Worm (Caenorhabditis elegans) whole organism, L4 larva: ENCODE measurements around the gene cdk-1.

Source experiments
- D1046.2 ChIP-seq: fragments of 200-800 bp; sonication (Bioruptor generic); IDR thresholded peaks from 2 replicates; pipeline ENCODE4 v1.3.6; 2022; ENCODE audit warnings: missing genetic modification characterization, missing compliant biosample characterization
- F10B5.3 ChIP-seq: sonication (generic microtip); optimal IDR thresholded peaks from 2 replicates; lab custom pipeline; 2016; ENCODE audit warnings: mild to moderate bottlenecking, missing genetic modification characterization, missing compliant biosample characterization
- F26F4.8 ChIP-seq: fragments of 200-800 bp; sonication (Bioruptor generic); conservative IDR thresholded peaks from 2 replicates; pipeline ENCODE4 v1.3.6; 2022; ENCODE audit warnings: missing genetic modification characterization, missing compliant biosample characterization
- F44E2.7 ChIP-seq: fragments of 200-800 bp; sonication (Bioruptor generic); IDR thresholded peaks from 2 replicates; pipeline ENCODE4 v2.1.2; 2022; ENCODE audit warnings: missing genetic modification characterization, missing compliant biosample characterization
- T20F7.1 ChIP-seq: fragments of 200-800 bp; sonication (Bioruptor generic); optimal IDR thresholded peaks from 2 replicates; lab custom pipeline; 2018; ENCODE audit warnings: mild to moderate bottlenecking, missing genetic modification characterization, missing compliant biosample characterization
- Y105C5A.15 ChIP-seq: fragments of 200-800 bp; sonication (Bioruptor generic); IDR thresholded peaks from 2 replicates; pipeline ENCODE4 v1.3.6; 2022; ENCODE audit warnings: missing genetic modification characterization, missing compliant biosample characterization
- Y5F2A.4 ChIP-seq: fragments of 200-800 bp; sonication (Bioruptor generic); optimal IDR thresholded peaks from 2 replicates; lab custom pipeline; 2018; ENCODE audit warnings: mild to moderate bottlenecking, missing genetic modification characterization, missing compliant biosample characterization
- Y75B8A.6 ChIP-seq: fragments of 200-800 bp; sonication (Bioruptor generic); IDR thresholded peaks from 2 replicates; pipeline ENCODE4 v1.3.6; 2022; ENCODE audit warnings: missing genetic modification reagents, missing genetic modification characterization, missing compliant biosample characterization
- ZK546.5 ChIP-seq, 2 experiments: sonication (generic microtip); optimal IDR thresholded peaks; 2 replicates each; lab custom pipeline; 2017; ENCODE audit warnings: missing biosample characterization in 2 of 2, missing genetic modification characterization in 2 of 2
- ama-1 ChIP-seq: fragments of 150-350 bp; optimal IDR thresholded peaks from 2 replicates; lab custom pipeline; 2014; ENCODE audit warnings: inconsistent platforms, mixed read lengths
- ceh-32 ChIP-seq: sonication (generic microtip); optimal IDR thresholded peaks from 2 replicates; lab custom pipeline; 2016; ENCODE audit warnings: mild to moderate bottlenecking, missing genetic modification characterization, missing compliant biosample characterization; ENCODE audit not compliant: poor library complexity
- ctbp-1 ChIP-seq: fragments of 200-800 bp; sonication (Bioruptor generic); IDR thresholded peaks from 2 replicates; pipeline ENCODE4 v1.3.6; 2022; ENCODE audit warnings: missing genetic modification reagents, missing genetic modification characterization, missing compliant biosample characterization
- daf-12 ChIP-seq: fragments of 150-350 bp; optimal IDR thresholded peaks from 2 replicates; lab custom pipeline; 2014; ENCODE audit warnings: missing biosample characterization, missing genetic modification reagents, missing genetic modification characterization
- daf-16 ChIP-seq, 3 experiments: sonication (generic microtip); optimal IDR thresholded peaks; 2 replicates each; lab custom pipeline; 2016 to 2017; ENCODE audit warnings: missing genetic modification characterization in 3 of 3, missing genetic modification reagents in 3 of 3, mild to moderate bottlenecking in 2 of 3, missing compliant biosample characterization in 2 of 3, missing biosample characterization in 1 of 3, moderate library complexity in 1 of 3
- daf-8 ChIP-seq: fragments of 200-800 bp; sonication (Bioruptor generic); IDR thresholded peaks from 2 replicates; pipeline ENCODE4 v1.3.6; 2022; ENCODE audit warnings: missing genetic modification characterization, missing compliant biosample characterization
- dmd-6 ChIP-seq: fragments of 200-800 bp; sonication (Bioruptor generic); IDR thresholded peaks from 2 replicates; pipeline ENCODE4 v1.3.6; 2022; ENCODE audit warnings: missing genetic modification reagents, missing genetic modification characterization, missing compliant biosample characterization
- dmd-9 ChIP-seq: fragments of 200-800 bp; sonication (Bioruptor generic); IDR thresholded peaks from 2 replicates; pipeline ENCODE4 v1.3.6; 2022; ENCODE audit warnings: missing genetic modification reagents, missing genetic modification characterization, missing compliant biosample characterization
- duxl-1 ChIP-seq: sonication (generic microtip); optimal IDR thresholded peaks from 2 replicates; lab custom pipeline; 2016; ENCODE audit warnings: mild to moderate bottlenecking, missing genetic modification characterization, moderate library complexity, missing compliant biosample characterization; ENCODE audit not compliant: poor library complexity
- dve-1 ChIP-seq: sonication (generic microtip); optimal IDR thresholded peaks from 2 replicates; lab custom pipeline; 2017; ENCODE audit warnings: antibody characterized with exemption, mild to moderate bottlenecking, missing genetic modification characterization, missing compliant biosample characterization; ENCODE audit not compliant: insufficient read depth
- egl-27 ChIP-seq: sonication (generic microtip); optimal IDR thresholded peaks from 3 replicates; lab custom pipeline; 2017; ENCODE audit warnings: missing biosample characterization, missing genetic modification reagents, missing genetic modification characterization
- egl-43 ChIP-seq: fragments of 200-800 bp; sonication (Bioruptor generic); IDR thresholded peaks from 2 replicates; pipeline ENCODE4 v1.3.6; 2022; ENCODE audit warnings: missing genetic modification reagents, missing genetic modification characterization, missing compliant biosample characterization
- fos-1 ChIP-seq: fragments of 150-350 bp; optimal IDR thresholded peaks from 2 replicates; lab custom pipeline; 2014; ENCODE audit warnings: missing biosample characterization, missing genetic modification characterization
- gei-8 ChIP-seq: fragments of 200-800 bp; sonication (Bioruptor generic); optimal IDR thresholded peaks from 2 replicates; lab custom pipeline; 2018; ENCODE audit warnings: mild to moderate bottlenecking, missing genetic modification characterization, missing compliant biosample characterization
- hmg-1.1 ChIP-seq: fragments of 200-800 bp; sonication (Bioruptor generic); IDR thresholded peaks from 2 replicates; pipeline ENCODE4 v1.3.6; 2022; ENCODE audit warnings: missing genetic modification reagents, missing genetic modification characterization, missing compliant biosample characterization
- lim-7 ChIP-seq: fragments of 200-800 bp; sonication (Bioruptor generic); IDR thresholded peaks from 2 replicates; pipeline ENCODE4 v1.3.6; 2022; ENCODE audit warnings: missing genetic modification characterization, missing compliant biosample characterization
- lin-1 ChIP-seq: fragments of 200-800 bp; sonication (Bioruptor generic); IDR thresholded peaks from 2 replicates; pipeline ENCODE4 v1.3.6; 2022; ENCODE audit warnings: missing genetic modification reagents, missing genetic modification characterization, missing compliant biosample characterization
- lin-38 ChIP-seq: fragments of 200-800 bp; sonication (Bioruptor generic); IDR thresholded peaks from 2 replicates; pipeline ENCODE4 v1.3.6; 2022; ENCODE audit warnings: missing genetic modification reagents, missing genetic modification characterization, missing compliant biosample characterization
- lin-39 ChIP-seq: fragments of 150-350 bp; optimal IDR thresholded peaks from 2 replicates; lab custom pipeline; 2014; ENCODE audit warnings: missing biosample characterization, missing genetic modification reagents, missing genetic modification characterization
- lir-3 ChIP-seq: sonication (generic microtip); optimal IDR thresholded peaks from 2 replicates; lab custom pipeline; 2016; ENCODE audit warnings: mild to moderate bottlenecking, missing genetic modification characterization, missing compliant biosample characterization
- lsy-2 ChIP-seq, 2 experiments: fragments of 150-350 bp in 1 of 2; sonication (generic microtip) in 1 of 2; optimal IDR thresholded peaks; 2 replicates each; lab custom pipeline; 2014 to 2017; ENCODE audit warnings: missing biosample characterization in 2 of 2, missing genetic modification characterization in 2 of 2
- mes-2 ChIP-seq: sonication (generic microtip); optimal IDR thresholded peaks from 2 replicates; lab custom pipeline; 2016; ENCODE audit warnings: missing genotype, mild to moderate bottlenecking, missing genetic modification characterization, missing compliant biosample characterization; ENCODE audit not compliant: poor library complexity, severe bottlenecking
- mxl-2 ChIP-seq: fragments of 200-800 bp; sonication (Bioruptor generic); conservative IDR thresholded peaks from 2 replicates; pipeline ENCODE4 v1.3.6; 2022; ENCODE audit warnings: missing genetic modification reagents, missing genetic modification characterization, missing compliant biosample characterization
- mxl-3 ChIP-seq: fragments of 200-800 bp; sonication (Bioruptor generic); optimal IDR thresholded peaks from 2 replicates; lab custom pipeline; 2018; ENCODE audit warnings: mild to moderate bottlenecking, missing genetic modification characterization, missing compliant biosample characterization
- nhr-11 ChIP-seq: fragments of 150-350 bp; optimal IDR thresholded peaks from 2 replicates; lab custom pipeline; 2014; ENCODE audit warnings: missing biosample characterization, missing genetic modification characterization
- nhr-111 ChIP-seq: fragments of 200-800 bp; sonication (Bioruptor generic); optimal IDR thresholded peaks from 2 replicates; lab custom pipeline; 2018; ENCODE audit warnings: mild to moderate bottlenecking, missing genetic modification characterization, missing compliant biosample characterization
- nhr-25 ChIP-seq: sonication (generic microtip); optimal IDR thresholded peaks from 2 replicates; lab custom pipeline; 2017; ENCODE audit warnings: missing genetic modification characterization, mild to moderate bottlenecking, missing compliant biosample characterization, antibody characterized with exemption, moderate library complexity, borderline replicate concordance; ENCODE audit not compliant: insufficient read depth
- nhr-28 ChIP-seq: fragments of 150-350 bp; optimal IDR thresholded peaks from 2 replicates; lab custom pipeline; 2014; ENCODE audit warnings: missing biosample characterization, missing genetic modification characterization
- nhr-41 ChIP-seq: fragments of 200-800 bp; sonication (Bioruptor generic); IDR thresholded peaks from 2 replicates; pipeline ENCODE4 v1.3.6; 2022; ENCODE audit warnings: missing genetic modification reagents, missing genetic modification characterization, missing compliant biosample characterization
- nhr-42 ChIP-seq: fragments of 200-800 bp; sonication (Bioruptor generic); IDR thresholded peaks from 2 replicates; pipeline ENCODE4 v1.3.6; 2022; ENCODE audit warnings: missing genetic modification characterization, missing compliant biosample characterization
- nhr-6 ChIP-seq: fragments of 150-350 bp; optimal IDR thresholded peaks from 2 replicates; lab custom pipeline; 2014; ENCODE audit warnings: missing biosample characterization, missing genetic modification characterization
- nhr-77 ChIP-seq: fragments of 150-350 bp; optimal IDR thresholded peaks from 2 replicates; lab custom pipeline; 2014; ENCODE audit warnings: missing biosample characterization, missing genetic modification characterization
- rbr-2 ChIP-seq: sonication (generic microtip); optimal IDR thresholded peaks from 2 replicates; lab custom pipeline; 2016; ENCODE audit warnings: missing genotype, missing genetic modification characterization, missing compliant biosample characterization
- saeg-2 ChIP-seq: fragments of 200-800 bp; sonication (Bioruptor generic); IDR thresholded peaks from 2 replicates; pipeline ENCODE4 v1.3.6; 2022; ENCODE audit warnings: missing genetic modification reagents, missing genetic modification characterization, missing compliant biosample characterization
- sdz-12 ChIP-seq: fragments of 200-800 bp; sonication (Bioruptor generic); optimal IDR thresholded peaks from 2 replicates; lab custom pipeline; 2018; ENCODE audit warnings: mild to moderate bottlenecking, missing genetic modification characterization, missing compliant biosample characterization
- tag-97 ChIP-seq: fragments of 200-800 bp; sonication (Bioruptor generic); IDR thresholded peaks from 2 replicates; pipeline ENCODE4 v1.3.6; 2022; ENCODE audit warnings: missing genetic modification characterization, missing compliant biosample characterization
- zag-1 ChIP-seq: fragments of 150-350 bp; optimal IDR thresholded peaks from 2 replicates; lab custom pipeline; 2014; ENCODE audit warnings: missing biosample characterization, missing genetic modification characterization
- zfp-3 ChIP-seq: fragments of 200-800 bp; sonication (Bioruptor generic); conservative IDR thresholded peaks from 2 replicates; pipeline ENCODE4 v1.3.6; 2022; ENCODE audit warnings: missing genetic modification reagents, missing genetic modification characterization, missing compliant biosample characterization
- ztf-7 ChIP-seq: fragments of 150-350 bp; optimal IDR thresholded peaks from 2 replicates; lab custom pipeline; 2014; ENCODE audit warnings: missing biosample characterization, missing genetic modification characterization

The cdk-1 gene

DNA sequence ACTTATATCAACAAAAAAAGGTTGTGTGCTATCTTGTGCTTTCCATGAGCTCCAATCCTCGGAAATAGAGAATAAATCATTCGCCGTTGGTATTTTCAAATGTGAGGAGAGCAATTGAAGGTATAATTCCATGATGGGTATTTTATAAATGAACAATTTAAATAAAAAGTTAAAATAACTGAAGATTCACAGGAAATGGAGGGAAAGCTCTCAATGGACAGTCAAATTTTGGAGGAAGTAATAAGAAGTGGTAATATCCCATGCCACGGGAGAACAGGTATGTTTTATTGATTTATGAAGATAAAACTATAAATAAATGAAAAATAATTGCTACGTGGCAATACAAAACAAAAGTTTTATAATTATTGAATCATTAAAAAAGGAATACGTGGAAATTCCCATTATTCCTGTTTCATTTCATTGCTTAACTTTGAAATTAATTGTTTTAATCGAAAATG, 35.9 kb downstream of the cdk-1 start (continued):
- peak; percentile 47 for TF ChIP-seq T20F7.1 (GFP tag; lab: Kevin White, UChicago)
- TF ChIP-seq ctbp-1, result 0 out of 2 replicates have a peak, but pooled peaks have one; percentile 38
- peak; percentile 83 for TF ChIP-seq zfp-3 (GFP tag; lab: Robert Waterston, UW)
- TF ChIP-seq dmd-9 (GFP tag; lab: Robert Waterston, UW), result no peak
- TF ChIP-seq duxl-1 (tag; lab: Kevin White, UChicago), result peak; percentile 46
- TF ChIP-seq Y105C5A.15, result 0 out of 2 replicates have a peak, but pooled peaks have one; percentile 7
- TF ChIP-seq gei-8 (GFP tag; lab: Kevin White, UChicago), result no peak
- TF ChIP-seq mxl-2 (GFP tag; lab: Robert Waterston, UW), result no peak
- TF ChIP-seq nhr-25 (tag; lab: Kevin White, UChicago), result peak; percentile 11
- TF ChIP-seq Y75B8A.6 (GFP tag; lab: Robert Waterston, UW), result no peak
- no peak for TF ChIP-seq daf-8 (GFP tag; lab: Robert Waterston, UW)
- TF ChIP-seq lsy-2 (tag; optimal IDR thresholded peaks at IDR 0.05; lab: Kevin White, UChicago), result peak in 1 of 2 experiments; percentile 50
- peak; percentile 62 for TF ChIP-seq lin-38
- no peak for TF ChIP-seq ceh-32 (tag; lab: Kevin White, UChicago)
- TF ChIP-seq ZK546.5 (tag; optimal IDR thresholded peaks at IDR 0.05; lab: Kevin White, UChicago), result no peak
- TF ChIP-seq fos-1 (tag; lab: Kevin White, UChicago), result peak; percentile 51
- TF ChIP-seq D1046.2 (GFP tag; lab: Robert Waterston, UW), result no peak
- TF ChIP-seq nhr-42, result no peak
- TF ChIP-seq nhr-111 (GFP tag; lab: Kevin White, UChicago), result peak; percentile 51
- no peak for TF ChIP-seq nhr-6 (tag; lab: Kevin White, UChicago)
- TF ChIP-seq F10B5.3 (tag; lab: Kevin White, UChicago), result no peak
- TF ChIP-seq egl-27 (tag; lab: Kevin White, UChicago), result no peak
- TF ChIP-seq ztf-7 (tag; lab: Kevin White, UChicago), result no peak

DNA sequence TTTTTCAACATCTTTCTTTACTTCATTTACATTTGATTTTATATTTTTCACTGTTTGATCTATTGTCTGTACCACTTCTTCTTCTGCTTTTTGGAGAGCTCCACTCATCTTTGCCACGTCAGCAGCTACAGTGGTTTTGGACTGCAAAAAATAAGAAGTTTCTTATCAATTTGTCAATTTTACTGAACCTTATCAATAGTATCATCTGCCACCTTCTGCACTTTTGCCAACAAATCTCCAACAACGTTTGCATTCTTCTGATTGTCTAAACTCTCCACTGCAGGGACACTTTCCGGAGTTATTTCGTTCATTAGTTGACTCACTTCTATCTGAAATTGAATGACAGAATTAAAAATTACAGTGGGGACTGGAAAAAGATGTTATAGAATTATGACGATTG, 39.5 kb downstream of the cdk-1 start:
- no peak for TF ChIP-seq Y5F2A.4 (GFP tag; lab: Kevin White, UChicago)
- TF ChIP-seq nhr-28, result peak; percentile 40
- peak; percentile 74 for TF ChIP-seq dmd-6 (GFP tag; lab: Robert Waterston, UW)
- no peak for TF ChIP-seq sdz-12
- no peak for TF ChIP-seq lim-7 (GFP tag; lab: Robert Waterston, UW)
- TF ChIP-seq daf-12 (tag; lab: Kevin White, UChicago), result no peak
- TF ChIP-seq Y105C5A.15, result no peak
- TF ChIP-seq dve-1 (tag; lab: Kevin White, UChicago), result peak; percentile 54
- TF ChIP-seq mxl-3 (GFP tag; lab: Kevin White, UChicago), result no peak
- TF ChIP-seq lin-38, result 0 out of 2 replicates have a peak, but pooled peaks have one; percentile 31
- no peak for TF ChIP-seq nhr-6 (tag; lab: Kevin White, UChicago)
- no peak for TF ChIP-seq nhr-11 (tag; lab: Kevin White, UChicago)
- TF ChIP-seq lin-39 (tag; lab: Kevin White, UChicago), result no peak
- no peak for TF ChIP-seq lir-3
- peak; percentile 5 for TF ChIP-seq T20F7.1 (GFP tag; lab: Kevin White, UChicago)
- no peak for TF ChIP-seq rbr-2 (tag; lab: Kevin White, UChicago)
- no peak for TF ChIP-seq nhr-41 (GFP tag; lab: Robert Waterston, UW)
- TF ChIP-seq Y75B8A.6 (GFP tag; lab: Robert Waterston, UW), result no peak
- TF ChIP-seq ama-1, result no peak
- TF ChIP-seq lin-1, result no peak
- TF ChIP-seq F26F4.8 (GFP tag; lab: Robert Waterston, UW), result no peak
- no peak for TF ChIP-seq hmg-1.1 (GFP tag; lab: Robert Waterston, UW)
- TF ChIP-seq dmd-9 (GFP tag; lab: Robert Waterston, UW), result no peak
- peak in 1 of 2 experiments; percentile 10 for TF ChIP-seq lsy-2 (tag; optimal IDR thresholded peaks at IDR 0.05; lab: Kevin White, UChicago)
- no peak for TF ChIP-seq mes-2 (tag; lab: Kevin White, UChicago)
- no peak for TF ChIP-seq F44E2.7 (GFP tag; lab: Robert Waterston, UW)
- no peak for TF ChIP-seq saeg-2
- no peak for TF ChIP-seq tag-97 (GFP tag; lab: Robert Waterston, UW)
- peak; percentile 17 for TF ChIP-seq nhr-77 (tag; lab: Kevin White, UChicago)
- no peak for TF ChIP-seq egl-27 (tag; lab: Kevin White, UChicago)
- no peak for TF ChIP-seq daf-16 (GFP tag; optimal IDR thresholded peaks at IDR 0.05; lab: Kevin White, UChicago)
- peak; percentile 33 for TF ChIP-seq daf-16 (tag; optimal IDR thresholded peaks at IDR 0.05; lab: Kevin White, UChicago)
- no peak for TF ChIP-seq zag-1
- no peak for TF ChIP-seq egl-43 (GFP tag; lab: Robert Waterston, UW)
